Fruit fly (Drosophila melanogaster) whole organism, embryonic: ENCODE data around the gene CG17145.

Experiments used
- Ada2b ChIP-seq: fragments of 200-800 bp; sonication (Bioruptor generic); IDR thresholded peaks from 2 replicates; pipeline ENCODE4 v1.3.6; 2022; ENCODE audit warnings: missing biosample characterization, missing genetic modification characterization
- BEAF-32 ChIP-seq: fragments of 200-800 bp; sonication (Bioruptor generic); optimal IDR thresholded peaks from 3 replicates; lab custom pipeline; 2017; ENCODE audit warnings: missing biosample characterization, missing genetic modification characterization, mild to moderate bottlenecking, moderate library complexity, missing genetic modification reagents
- CG10147 ChIP-seq: fragments of 200-800 bp; sonication (Bioruptor generic); optimal IDR thresholded peaks from 2 replicates; lab custom pipeline; 2019; ENCODE audit warnings: missing biosample characterization, mild to moderate bottlenecking, missing genetic modification characterization, moderate library complexity
- CG10209 ChIP-seq: fragments of 200-800 bp; sonication (Bioruptor generic); optimal IDR thresholded peaks from 3 replicates; lab custom pipeline; 2017; ENCODE audit warnings: missing biosample characterization, mild to moderate bottlenecking, missing genetic modification characterization, missing genetic modification reagents
- CG11504 ChIP-seq: fragments of 200-800 bp; sonication (Bioruptor generic); optimal IDR thresholded peaks from 3 replicates; lab custom pipeline; 2019; ENCODE audit warnings: missing biosample characterization, mild to moderate bottlenecking, missing genetic modification characterization, moderate library complexity
- CG11695 ChIP-seq: fragments of 200-800 bp; sonication (Bioruptor generic); IDR thresholded peaks from 3 replicates; pipeline ENCODE4 v1.3.6; 2022; ENCODE audit warnings: missing biosample characterization, missing genetic modification characterization
- CG11696 ChIP-seq: fragments of 200-800 bp; sonication (Bioruptor generic); IDR thresholded peaks from 2 replicates; pipeline ENCODE4 v1.3.6; 2022; ENCODE audit warnings: missing biosample characterization, missing genetic modification characterization
- CG11723 ChIP-seq: fragments of 200-800 bp; sonication (Bioruptor generic); optimal IDR thresholded peaks from 2 replicates; lab custom pipeline; 2017; ENCODE audit warnings: missing biosample characterization, mild to moderate bottlenecking, missing genetic modification characterization
- CG12104 ChIP-seq: fragments of 200-800 bp; sonication (Bioruptor generic); optimal IDR thresholded peaks from 3 replicates; lab custom pipeline; 2016; ENCODE audit warnings: missing biosample characterization, missing genetic modification characterization
- CG12219 ChIP-seq: fragments of 200-800 bp; sonication (Bioruptor generic); optimal IDR thresholded peaks from 3 replicates; lab custom pipeline; 2018; ENCODE audit warnings: missing biosample characterization, mild to moderate bottlenecking, missing genetic modification characterization
- CG13775 ChIP-seq: fragments of 200-800 bp; sonication (Bioruptor generic); optimal IDR thresholded peaks from 3 replicates; lab custom pipeline; 2017; ENCODE audit warnings: missing biosample characterization, mild to moderate bottlenecking, missing genetic modification characterization
- CG17829 ChIP-seq: fragments of 200-800 bp; optimal IDR thresholded peaks from 2 replicates; lab custom pipeline; 2019; ENCODE audit warnings: missing biosample characterization, mild to moderate bottlenecking, missing genetic modification characterization, moderate library complexity
- CG1832 ChIP-seq: fragments of 200-800 bp; sonication (Bioruptor generic); optimal IDR thresholded peaks from 2 replicates; lab custom pipeline; 2017; ENCODE audit warnings: missing biosample characterization, mild to moderate bottlenecking, missing genetic modification characterization, inconsistent platforms
- CG18619 ChIP-seq: fragments of 200-800 bp; sonication (Bioruptor generic); optimal IDR thresholded peaks from 3 replicates; lab custom pipeline; 2017; ENCODE audit warnings: missing biosample characterization, mild to moderate bottlenecking, missing genetic modification characterization
- CG2678 ChIP-seq: fragments of 200-800 bp; sonication (Bioruptor generic); optimal IDR thresholded peaks from 3 replicates; lab custom pipeline; 2019; ENCODE audit warnings: missing biosample characterization, mild to moderate bottlenecking, missing genetic modification characterization, moderate library complexity
- CG3163 ChIP-seq: fragments of 200-800 bp; sonication (Bioruptor generic); optimal IDR thresholded peaks from 3 replicates; lab custom pipeline; 2016; ENCODE audit warnings: missing biosample characterization, missing genetic modification characterization
- CG32532 ChIP-seq: fragments of 200-800 bp; sonication (Bioruptor generic); IDR thresholded peaks from 2 replicates; pipeline ENCODE4 v1.3.6; 2022; ENCODE audit warnings: missing biosample characterization, missing genetic modification characterization
- CG34224 ChIP-seq: fragments of 200-800 bp; sonication (Bioruptor generic); IDR thresholded peaks from 3 replicates; pipeline ENCODE4 v1.3.6; 2022; ENCODE audit warnings: missing biosample characterization, missing genetic modification characterization; ENCODE audit not compliant: partially characterized antibody
- CG7556 ChIP-seq: fragments of 200-800 bp; sonication (Bioruptor generic); optimal IDR thresholded peaks from 2 replicates; lab custom pipeline; 2017; ENCODE audit warnings: missing biosample characterization, mild to moderate bottlenecking, missing genetic modification characterization
- CG8281 ChIP-seq: fragments of 200-800 bp; sonication (Bioruptor generic); optimal IDR thresholded peaks from 2 replicates; lab custom pipeline; 2018; ENCODE audit warnings: missing biosample characterization, mild to moderate bottlenecking, missing genetic modification characterization, moderate library complexity
- CG8944 ChIP-seq: fragments of 200-800 bp; sonication (Bioruptor generic); optimal IDR thresholded peaks from 3 replicates; lab custom pipeline; 2016; ENCODE audit warnings: missing biosample characterization, missing genetic modification characterization
- CG9727 ChIP-seq: fragments of 200-800 bp; sonication (Bioruptor generic); optimal IDR thresholded peaks from 3 replicates; lab custom pipeline; 2017; ENCODE audit warnings: missing biosample characterization, mild to moderate bottlenecking, missing genetic modification characterization
- CkIIα-i1 ChIP-seq: fragments of 200-800 bp; sonication (Bioruptor generic); IDR thresholded peaks from 2 replicates; pipeline ENCODE4 v1.3.6; 2022; ENCODE audit warnings: missing biosample characterization, missing genetic modification characterization
- CrebB ChIP-seq: fragments of 200-800 bp; sonication (Bioruptor generic); optimal IDR thresholded peaks from 3 replicates; lab custom pipeline; 2018; ENCODE audit warnings: missing biosample characterization, mild to moderate bottlenecking, missing genetic modification characterization
- D19B ChIP-seq: fragments of 200-800 bp; sonication (Bioruptor generic); optimal IDR thresholded peaks from 2 replicates; lab custom pipeline; 2017; ENCODE audit warnings: missing biosample characterization, mild to moderate bottlenecking, missing genetic modification characterization
- Dll ChIP-seq: fragments of 200-800 bp; sonication (Bioruptor generic); IDR thresholded peaks from 4 replicates; pipeline ENCODE4 v1.3.6; 2022; ENCODE audit warnings: missing biosample characterization, missing genetic modification characterization; ENCODE audit not compliant: partially characterized antibody
- E2f1 ChIP-seq: fragments of 200-800 bp; sonication (Bioruptor generic); IDR thresholded peaks from 2 replicates; pipeline ENCODE4 v1.3.6; 2022; ENCODE audit warnings: missing biosample characterization, missing genetic modification characterization
- Ets97D ChIP-seq: fragments of 200-800 bp; sonication (Bioruptor generic); optimal IDR thresholded peaks from 3 replicates; lab custom pipeline; 2016; ENCODE audit warnings: missing biosample characterization, missing genetic modification characterization
- GATAe ChIP-seq: fragments of 200-800 bp; sonication (Bioruptor generic); conservative IDR thresholded peaks from 2 replicates; pipeline ENCODE4 v1.3.6; 2022; ENCODE audit warnings: missing biosample characterization, missing genetic modification characterization
- HHEX ChIP-seq: fragments of 200-800 bp; sonication (Bioruptor generic); optimal IDR thresholded peaks from 3 replicates; lab custom pipeline; 2017; ENCODE audit warnings: missing biosample characterization, mild to moderate bottlenecking, missing genetic modification characterization, missing genetic modification reagents
- HLH54F ChIP-seq: fragments of 200-800 bp; sonication (Bioruptor generic); optimal IDR thresholded peaks from 3 replicates; lab custom pipeline; 2016; ENCODE audit warnings: missing biosample characterization, missing genetic modification characterization
- MTF-1 ChIP-seq: fragments of 200-800 bp; sonication (Bioruptor generic); optimal IDR thresholded peaks from 2 replicates; lab custom pipeline; 2018; ENCODE audit warnings: missing biosample characterization, mild to moderate bottlenecking, missing genetic modification characterization, borderline replicate concordance
- Mad ChIP-seq: fragments of 200-800 bp; sonication (Bioruptor generic); optimal IDR thresholded peaks from 2 replicates; lab custom pipeline; 2016; ENCODE audit warnings: missing biosample characterization, missing genetic modification characterization
- Meics ChIP-seq: fragments of 200-800 bp; sonication (Bioruptor generic); optimal IDR thresholded peaks from 2 replicates; lab custom pipeline; 2017; ENCODE audit warnings: missing biosample characterization, mild to moderate bottlenecking, missing genetic modification characterization
- NK7.1 ChIP-seq: fragments of 200-800 bp; sonication (Bioruptor generic); optimal IDR thresholded peaks from 3 replicates; lab custom pipeline; 2016; ENCODE audit warnings: missing biosample characterization, missing genetic modification characterization
- Nf-YC ChIP-seq: fragments of 200-800 bp; optimal IDR thresholded peaks from 3 replicates; lab custom pipeline; 2019; ENCODE audit warnings: missing biosample characterization, mild to moderate bottlenecking, missing genetic modification characterization, moderate library complexity
- Ptx1 ChIP-seq: fragments of 200-800 bp; sonication (Bioruptor generic); IDR thresholded peaks from 2 replicates; pipeline ENCODE4 v1.3.6; 2022; ENCODE audit warnings: missing biosample characterization, missing genetic modification characterization
- caup ChIP-seq: fragments of 200-800 bp; sonication (Bioruptor generic); optimal IDR thresholded peaks from 3 replicates; lab custom pipeline; 2017; ENCODE audit warnings: missing biosample characterization, mild to moderate bottlenecking, missing genetic modification characterization, moderate library complexity; ENCODE audit not compliant: severe bottlenecking
- ems ChIP-seq: fragments of 200-800 bp; sonication (Bioruptor generic); optimal IDR thresholded peaks from 3 replicates; lab custom pipeline; 2016; ENCODE audit warnings: missing biosample characterization, missing genetic modification characterization
- gce ChIP-seq: fragments of 200-800 bp; sonication (Bioruptor generic); IDR thresholded peaks from 3 replicates; pipeline ENCODE4 v1.3.6; 2022; ENCODE audit warnings: missing biosample characterization, missing genetic modification characterization
- gro ChIP-seq: fragments of 200-800 bp; sonication (Bioruptor generic); optimal IDR thresholded peaks from 2 replicates; lab custom pipeline; 2016; ENCODE audit warnings: missing biosample characterization, missing genetic modification characterization
- lab ChIP-seq: fragments of 200-800 bp; sonication (Bioruptor generic); optimal IDR thresholded peaks from 3 replicates; lab custom pipeline; 2017; ENCODE audit warnings: missing biosample characterization, missing genetic modification characterization, mild to moderate bottlenecking, moderate library complexity, missing genetic modification reagents
- lola ChIP-seq, 3 experiments: fragments of >200 bp in 2 of 3; fragments of 200-800 bp in 1 of 3; sonication (Bioruptor generic) in 1 of 3; optimal IDR thresholded peaks; 2 replicates each; lab custom pipeline; 2017 to 2019; ENCODE audit warnings: missing biosample characterization in 3 of 3, missing genetic modification characterization in 3 of 3, mild to moderate bottlenecking in 1 of 3, moderate library complexity in 1 of 3
- org-1 ChIP-seq: fragments of 200-800 bp; sonication (Bioruptor generic); optimal IDR thresholded peaks from 2 replicates; lab custom pipeline; 2017; ENCODE audit warnings: missing biosample characterization, missing genetic modification characterization
- schlank ChIP-seq: fragments of 200-800 bp; sonication (Bioruptor generic); optimal IDR thresholded peaks from 2 replicates; lab custom pipeline; 2018; ENCODE audit warnings: missing biosample characterization, mild to moderate bottlenecking, missing genetic modification characterization
- sd ChIP-seq: fragments of 200-800 bp; sonication (Bioruptor generic); optimal IDR thresholded peaks from 3 replicates; lab custom pipeline; 2018; ENCODE audit warnings: missing biosample characterization, mild to moderate bottlenecking, missing genetic modification characterization, moderate library complexity
- sim ChIP-seq: fragments of 200-800 bp; sonication (Bioruptor generic); IDR thresholded peaks from 2 replicates; pipeline ENCODE4 v1.3.6; 2022; ENCODE audit warnings: missing biosample characterization, missing genetic modification characterization
- sima ChIP-seq: fragments of 200-800 bp; sonication (Bioruptor generic); optimal IDR thresholded peaks from 2 replicates; lab custom pipeline; 2016; ENCODE audit warnings: missing biosample characterization, missing genetic modification characterization
- sqz ChIP-seq: fragments of 200-800 bp; sonication (Bioruptor generic); optimal IDR thresholded peaks from 3 replicates; lab custom pipeline; 2018; ENCODE audit warnings: missing biosample characterization, mild to moderate bottlenecking, missing genetic modification characterization
- zen ChIP-seq: fragments of 200-800 bp; sonication (Bioruptor generic); optimal IDR thresholded peaks from 3 replicates; lab custom pipeline; 2018; ENCODE audit warnings: missing biosample characterization, mild to moderate bottlenecking, missing genetic modification characterization, moderate library complexity

The CG17145 gene

dm6 chr3L:20221412-20221864, at the start of gene CG17145 (continued):
- TF ChIP-seq BEAF-32 (GFP tag; lab: Kevin White, UChicago) (no peak), org-1 (no peak), CG8944 (GFP tag; lab: Kevin White, UChicago) (no peak), CG2678 (tag; lab: Kevin White, UChicago) (peak; percentile 63), schlank (tag; lab: Kevin White, UChicago) (no peak), caup (no peak), lola (GFP tag; optimal IDR thresholded peaks at IDR 0.05; lab: Kevin White, UChicago) (no peak), CG32532 (0 out of 2 replicates have a peak, but pooled peaks have one; percentile 16), CG11696 (GFP tag; lab: Robert Waterston, UW) (no peak), sd (tag; lab: Kevin White, UChicago) (peak; percentile 18), CG7556 (GFP tag; lab: Kevin White, UChicago) (peak; percentile 18), CG17829 (tag; lab: Kevin White, UChicago) (no peak), Mad (GFP tag; lab: Kevin White, UChicago) (no peak), sima (GFP tag; lab: Kevin White, UChicago) (no peak), Ptx1 (GFP tag; lab: Robert Waterston, UW) (0 out of 2 replicates have a peak, but pooled peaks have one; percentile 13), Nf-YC (tag; lab: Kevin White, UChicago) (peak; percentile 25), sim (GFP tag; lab: Robert Waterston, UW) (no peak), D19B (GFP tag; lab: Kevin White, UChicago) (peak; percentile 96), Ada2b (GFP tag; lab: Robert Waterston, UW) (no peak), CG12219 (GFP tag; lab: Kevin White, UChicago) (no peak), CG1832 (GFP tag; lab: Kevin White, UChicago) (no peak), Ets97D (GFP tag; lab: Kevin White, UChicago) (no peak), ems (no peak), HLH54F (no peak), CG10147 (GFP tag; lab: Kevin White, UChicago) (no peak), CG13775 (no peak), CG18619 (peak; percentile 4), Dll (GFP tag; lab: Robert Waterston, UW) (no peak), CG11695 (0 out of 3 replicates have a peak, but pooled peaks have one; percentile 11), zen (no peak), CG11504 (tag; lab: Kevin White, UChicago) (peak; percentile 41), lab (GFP tag; lab: Kevin White, UChicago) (peak; percentile 68), Meics (GFP tag; lab: Kevin White, UChicago) (peak; percentile 51), GATAe (peak; percentile 45; the same call in 1 of the 2 replicates), CG11723 (no peak), gro (GFP tag; lab: Kevin White, UChicago) (no peak), E2f1 (GFP tag; lab: Robert Waterston, UW) (no peak), sqz (no peak), CG9727 (GFP tag; lab: Kevin White, UChicago) (peak; percentile 7), CkIIα-i1 (GFP tag; lab: Robert Waterston, UW) (no peak), CG12104 (GFP tag; lab: Kevin White, UChicago) (peak; percentile 15), MTF-1 (GFP tag; lab: Kevin White, UChicago) (no peak), CG34224 (GFP tag; lab: Robert Waterston, UW) (no peak), gce (GFP tag; lab: Robert Waterston, UW) (no peak), NK7.1 (no peak), CrebB (no peak), CG8281 (tag; lab: Kevin White, UChicago) (no peak), CG3163 (GFP tag; lab: Kevin White, UChicago) (no peak), HHEX (GFP tag; lab: Kevin White, UChicago) (peak; percentile 26), CG10209 (GFP tag; lab: Kevin White, UChicago) (peak; percentile 24)
